Fruit fly (Drosophila melanogaster): Measurements from ENCODE around the gene CtsB.

The CtsB gene

DNA sequence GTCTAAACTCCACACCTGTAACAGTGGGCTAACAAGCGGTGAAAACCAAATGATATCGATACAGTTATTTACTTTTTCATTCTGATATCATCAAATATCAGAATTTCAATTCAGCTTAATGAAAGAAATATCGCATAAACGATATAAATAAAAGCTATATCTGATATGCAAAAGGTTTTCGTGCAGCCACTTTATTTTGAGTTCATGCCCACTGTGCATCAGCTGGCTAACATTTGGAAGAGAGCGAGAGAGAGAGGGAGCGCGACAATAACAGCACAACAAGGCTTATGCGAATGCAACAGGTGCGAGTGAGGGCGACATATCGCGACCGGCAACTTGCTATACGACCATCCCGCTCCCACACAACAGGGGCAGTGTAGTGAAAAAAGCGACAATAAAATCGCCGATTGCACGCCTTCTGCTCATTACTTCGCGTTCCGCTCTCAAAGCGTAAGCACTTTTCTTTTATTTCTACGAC is 42.5 kb downstream of the CtsB start, which contains the start of gene CG11151 (continued):
- peak; percentile 98 for TF ChIP-seq CG1603 (tag; optimal IDR thresholded peaks at IDR 0.05)
- TF ChIP-seq CG13287 (GFP tag; IDR thresholded peaks at IDR 0.05; ENCODE audit: partially characterized antibody) = peak; percentile 70
- peak; percentile 40 to 77 for TF ChIP-seq insv (GFP tag; optimal IDR thresholded peaks at IDR 0.05)
- peak; percentile 88 for TF ChIP-seq CG9215 (GFP tag; IDR thresholded peaks at IDR 0.05)
- TF ChIP-seq pan (optimal IDR thresholded peaks at IDR 0.05) = no peak
- peak in 1 of 2 experiments; percentile 97 for TF ChIP-seq pan (GFP tag; optimal IDR thresholded peaks at IDR 0.05 in 1 of 2, IDR thresholded peaks at IDR 0.05 in 1 of 2)
- peak; percentile 72 for TF ChIP-seq aop (GFP tag; IDR thresholded peaks at IDR 0.05)
- peak; percentile 93 for TF ChIP-seq CG12104 (GFP tag; optimal IDR thresholded peaks at IDR 0.05)
- TF ChIP-seq CG5953 (GFP tag; IDR thresholded peaks at IDR 0.05) = peak; percentile 93
- peak; percentile 95 for TF ChIP-seq Ada2b (GFP tag; IDR thresholded peaks at IDR 0.05)
- TF ChIP-seq mam (GFP tag; optimal IDR thresholded peaks at IDR 0.05) = peak; percentile 97
- TF ChIP-seq ab (GFP tag; optimal IDR thresholded peaks at IDR 0.05) = peak; percentile 82
- peak; percentile 93 for TF ChIP-seq sug (tag; optimal IDR thresholded peaks at IDR 0.05)
- TF ChIP-seq wor (GFP tag; IDR thresholded peaks at IDR 0.05) = peak; percentile 95
- peak; percentile 96 for TF ChIP-seq CG6854 (GFP tag; optimal IDR thresholded peaks at IDR 0.05)
- peak; percentile 96 for TF ChIP-seq zen (tag; optimal IDR thresholded peaks at IDR 0.05)
- TF ChIP-seq bsh (GFP tag; optimal IDR thresholded peaks at IDR 0.05) = peak; percentile 96 to 98
- peak; percentile 87 for TF ChIP-seq fd102C (GFP tag; optimal IDR thresholded peaks at IDR 0.05)
- TF ChIP-seq CG14965 (GFP tag; optimal IDR thresholded peaks at IDR 0.05; ENCODE audit: borderline replicate concordance) = peak; percentile 70
- TF ChIP-seq trem (tag; optimal IDR thresholded peaks at IDR 0.05) = peak; percentile 94
- peak; percentile 94 for TF ChIP-seq CG33213 (GFP tag; optimal IDR thresholded peaks at IDR 0.05)
- peak; percentile 13 to 85 for TF ChIP-seq crp (GFP tag; optimal IDR thresholded peaks at IDR 0.05)
- peak; percentile 76 for TF ChIP-seq CG15073 (GFP tag; optimal IDR thresholded peaks at IDR 0.05)
- TF ChIP-seq Usf (GFP tag; optimal IDR thresholded peaks at IDR 0.05) = peak; percentile 92
- peak; percentile 92 for TF ChIP-seq slou (GFP tag; optimal IDR thresholded peaks at IDR 0.05)
- peak; percentile 98 for TF ChIP-seq Antp (GFP tag; optimal IDR thresholded peaks at IDR 0.05)
- peak; percentile 95 for TF ChIP-seq CG18619 (GFP tag; optimal IDR thresholded peaks at IDR 0.05)
- peak; percentile 94 for TF ChIP-seq CG18764 (GFP tag; optimal IDR thresholded peaks at IDR 0.05)
- TF ChIP-seq exex (tag; optimal IDR thresholded peaks at IDR 0.05) = peak; percentile 86
- peak; percentile 95 for TF ChIP-seq E2f1 (GFP tag; IDR thresholded peaks at IDR 0.05)
- peak; percentile 95 for TF ChIP-seq Bteb2 (GFP tag; optimal IDR thresholded peaks at IDR 0.05)
- TF ChIP-seq jigr1 (GFP tag; IDR thresholded peaks at IDR 0.05) = peak; percentile 82
- TF ChIP-seq CG17829 (tag; optimal IDR thresholded peaks at IDR 0.05) = peak; percentile 97
- TF ChIP-seq tio (GFP tag; optimal IDR thresholded peaks at IDR 0.05) = peak; percentile 95
- peak; percentile 93 for TF ChIP-seq CG9876 (GFP tag; optimal IDR thresholded peaks at IDR 0.05)
- peak; percentile 86 for TF ChIP-seq CG31365 (tag; optimal IDR thresholded peaks at IDR 0.05)
- TF ChIP-seq CG12219 (GFP tag; optimal IDR thresholded peaks at IDR 0.05) = peak; percentile 98
- peak; percentile 95 for TF ChIP-seq sisA (GFP tag; IDR thresholded peaks at IDR 0.05)
- TF ChIP-seq tx (GFP tag; optimal IDR thresholded peaks at IDR 0.05) = peak; percentile 95
- TF ChIP-seq knrl (GFP tag; IDR thresholded peaks at IDR 0.05; ENCODE audit: partially characterized antibody) = peak; percentile 64; the same call in 2 of the 3 replicates
- TF ChIP-seq nau (GFP tag; optimal IDR thresholded peaks at IDR 0.05) = peak; percentile 92
- TF ChIP-seq CG12769 (tag; optimal IDR thresholded peaks at IDR 0.05) = peak; percentile 98
- peak in 1 of 2 experiments; percentile 69 for TF ChIP-seq Hr78 (GFP tag; optimal IDR thresholded peaks at IDR 0.05)
- TF ChIP-seq CG1529 (GFP tag; optimal IDR thresholded peaks at IDR 0.05) = peak; percentile 95
- TF ChIP-seq ap (GFP tag; IDR thresholded peaks at IDR 0.05) = peak; percentile 86
- TF ChIP-seq HHEX (GFP tag; optimal IDR thresholded peaks at IDR 0.05) = peak; percentile 96
- TF ChIP-seq cad (GFP tag; optimal IDR thresholded peaks at IDR 0.05) = no peak
- peak; percentile 97 to 98 for TF ChIP-seq Hr51 (GFP tag; optimal IDR thresholded peaks at IDR 0.05)
- peak; percentile 93 for TF ChIP-seq CG10147 (GFP tag; optimal IDR thresholded peaks at IDR 0.05)
- peak; percentile 96 for TF ChIP-seq NC2α (GFP tag; optimal IDR thresholded peaks at IDR 0.05)
